Fruit fly (Drosophila melanogaster) S2 (cell line): ENCODE measurements around the gene CG32277.

ENCODE experiments used
- CG8478 ChIP-seq: fragments of >200 bp; optimal IDR thresholded peaks from 2 replicates; lab custom pipeline; 2018
- CTCF ChIP-seq, 2 experiments: fragments of >200 bp; optimal IDR thresholded peaks; 2 replicates each; lab custom pipeline; 2018

dm6 chr3L:3192333-3192894, 12.8 kb downstream of the CG32277 start, which contains the start of gene CG14965:
- no peak for TF ChIP-seq CTCF (optimal IDR thresholded peaks at IDR 0.05; lab: Kevin White, UChicago)
- TF ChIP-seq CG8478 = no peak
